Worm (Caenorhabditis elegans) whole organism, L1 larva: ENCODE results near the gene C03G6.21.

Experiments
- elt-3 ChIP-seq, 6 experiments: fragments of 150-350 bp in 1 of 6; sonication (generic microtip); optimal IDR thresholded peaks; 2 replicates each; lab custom pipeline; 2017 to 2018; ENCODE audit warnings: missing biosample characterization in 6 of 6, missing genetic modification characterization in 6 of 6, inconsistent platforms in 1 of 6
- fos-1 ChIP-seq: fragments of 150-350 bp; optimal IDR thresholded peaks from 2 replicates; lab custom pipeline; 2014; ENCODE audit warnings: missing biosample characterization, missing genetic modification characterization
- nhr-11 ChIP-seq: fragments of 150-350 bp; optimal IDR thresholded peaks from 2 replicates; lab custom pipeline; 2014; ENCODE audit warnings: missing biosample characterization, missing genetic modification characterization
- nhr-76 ChIP-seq: sonication (generic microtip); optimal IDR thresholded peaks from 2 replicates; lab custom pipeline; 2017; ENCODE audit warnings: missing biosample characterization, missing genetic modification characterization
- zip-4 ChIP-seq: fragments of 200-800 bp; sonication (Bioruptor generic); optimal IDR thresholded peaks from 2 replicates; lab custom pipeline; 2018; ENCODE audit warnings: mild to moderate bottlenecking, missing genetic modification characterization, moderate library complexity, missing compliant biosample characterization

DNA sequence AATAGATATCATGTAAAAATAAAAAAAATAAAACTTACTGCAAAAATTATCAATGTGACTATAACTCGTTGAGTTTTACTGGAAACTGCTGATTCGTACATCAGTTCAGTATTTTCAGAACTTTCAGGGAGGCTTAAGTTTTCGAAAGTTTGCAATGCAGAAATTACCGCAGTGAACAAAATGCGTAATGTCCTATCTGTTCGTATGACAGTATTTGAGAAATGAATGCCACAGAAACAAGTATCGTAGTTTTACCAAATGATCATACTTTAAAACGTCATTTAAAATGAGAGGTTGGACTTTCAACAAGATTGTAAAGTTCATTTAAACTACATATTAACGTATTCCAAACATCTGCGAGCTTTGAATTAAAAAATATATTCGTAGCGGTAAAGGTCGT lies at the start of gene C03G6.21:
- TF ChIP-seq nhr-76 (no peak), nhr-11 (tag; lab: Kevin White, UChicago) (no peak), elt-3 (tag; optimal IDR thresholded peaks at IDR 0.05; lab: Kevin White, UChicago) (no peak), zip-4 (GFP tag; lab: Kevin White, UChicago) (no peak), fos-1 (tag; lab: Kevin White, UChicago) (no peak)
